Worm (Caenorhabditis elegans): ENCODE results near the gene Y46G5A.23.
A peak's percentile ranks its signal among the peaks of the same experiment; 100 is the strongest.

The Y46G5A.23 gene

DNA sequence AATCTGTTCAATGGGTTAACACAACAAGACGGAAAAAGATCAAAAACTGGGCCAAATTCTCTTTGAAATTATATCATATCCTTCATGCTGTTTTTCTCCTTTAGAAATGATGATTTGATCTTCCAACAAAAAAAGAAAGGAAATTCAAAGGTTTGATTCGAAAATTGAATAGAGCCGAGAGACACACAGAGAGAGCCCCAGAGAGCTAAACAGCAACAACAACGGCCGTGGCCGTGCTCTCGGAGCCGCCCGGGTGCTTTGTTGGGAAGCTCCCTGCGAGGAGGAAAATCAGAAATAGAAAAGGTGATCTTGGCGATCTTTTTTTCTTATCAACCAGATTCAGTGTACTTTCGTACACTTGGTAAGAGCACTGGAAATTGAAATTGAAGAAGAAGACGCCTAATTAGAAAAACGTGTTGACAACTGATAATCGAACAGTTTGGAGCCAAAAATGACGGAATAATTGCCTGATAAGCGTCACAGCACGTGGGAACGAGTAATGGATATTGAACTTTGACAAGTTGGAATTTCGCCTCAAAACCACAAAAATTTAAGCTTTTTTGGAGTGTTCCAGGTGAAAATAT, 31.5 kb downstream of the Y46G5A.23 start:
- TF ChIP-seq nhr-85 (tag) (no peak), efl-3 (GFP tag; optimal IDR thresholded peaks at IDR 0.05) (no peak), nhr-28 (tag; optimal IDR thresholded peaks at IDR 0.05) (no peak), ceh-8 (GFP tag; optimal IDR thresholded peaks at IDR 0.05) (no peak), ama-1 (optimal IDR thresholded peaks at IDR 0.05) (no peak), C04F5.9 (tag; optimal IDR thresholded peaks at IDR 0.05) (no peak), efl-1 (optimal IDR thresholded peaks at IDR 0.05) (no peak), efl-1 (GFP tag; optimal IDR thresholded peaks at IDR 0.05 in 1 of 2) (peak in 1 of 2 experiments; percentile 15), egl-27 (tag; optimal IDR thresholded peaks at IDR 0.05) (no peak), lin-35 (GFP tag; optimal IDR thresholded peaks at IDR 0.05) (peak in 1 of 2 experiments; percentile 2), nhr-84 (tag; optimal IDR thresholded peaks at IDR 0.05) (no peak), tbx-2 (tag; optimal IDR thresholded peaks at IDR 0.05) (no peak), egl-13 (tag; optimal IDR thresholded peaks at IDR 0.05) (no peak), ztf-11 (tag; optimal IDR thresholded peaks at IDR 0.05) (no peak), irx-1 (tag; optimal IDR thresholded peaks at IDR 0.05) (no peak), fkh-4 (tag; optimal IDR thresholded peaks at IDR 0.05; ENCODE audit: borderline replicate concordance) (no peak), Y116A8C.19 (tag; optimal IDR thresholded peaks at IDR 0.05; ENCODE audit: borderline replicate concordance) (no peak), lin-15B (tag; optimal IDR thresholded peaks at IDR 0.05) (no peak), swsn-7 (tag; optimal IDR thresholded peaks at IDR 0.05) (no peak), ceh-90 (tag; optimal IDR thresholded peaks at IDR 0.05) (no peak), ces-1 (GFP tag; optimal IDR thresholded peaks at IDR 0.05) (no peak), lsy-2 (tag; optimal IDR thresholded peaks at IDR 0.05) (peak in 1 of 2 experiments; percentile 3), vab-15 (tag; optimal IDR thresholded peaks at IDR 0.05) (no peak), rnt-1 (tag; optimal IDR thresholded peaks at IDR 0.05) (peak; percentile 20), fkh-10 (GFP tag; optimal IDR thresholded peaks at IDR 0.05) (peak; percentile 10), lin-14 (GFP tag; optimal IDR thresholded peaks at IDR 0.05) (peak; percentile 52), nhr-20 (tag; optimal IDR thresholded peaks at IDR 0.05) (no peak), elt-3 (tag; optimal IDR thresholded peaks at IDR 0.05) (no peak), mab-9 (GFP tag; IDR thresholded peaks at IDR 0.05) (no peak), dpl-1 (GFP tag; optimal IDR thresholded peaks at IDR 0.05) (no peak), nhr-77 (tag; optimal IDR thresholded peaks at IDR 0.05) (no peak), blmp-1 (tag; optimal IDR thresholded peaks at IDR 0.05) (no peak), aha-1 (tag; optimal IDR thresholded peaks at IDR 0.05) (no peak), pax-3 (tag; optimal IDR thresholded peaks at IDR 0.05) (no peak), unc-130 (tag; optimal IDR thresholded peaks at IDR 0.05) (no peak), F16B12.6 (tag; optimal IDR thresholded peaks at IDR 0.05) (no peak), sup-37 (GFP tag; optimal IDR thresholded peaks at IDR 0.05) (no peak), sox-4 (tag; optimal IDR thresholded peaks at IDR 0.05) (no peak), snu-23 (GFP tag; optimal IDR thresholded peaks at IDR 0.05) (no peak), pqm-1 (tag; optimal IDR thresholded peaks at IDR 0.05) (no peak), C16A3.4 (tag; optimal IDR thresholded peaks at IDR 0.05) (no peak), unc-62 (GFP tag; optimal IDR thresholded peaks at IDR 0.05) (no peak), grh-1 (GFP tag; IDR thresholded peaks at IDR 0.05) (no peak), mep-1 (tag; optimal IDR thresholded peaks at IDR 0.05) (no peak), unc-98 (GFP tag; IDR thresholded peaks at IDR 0.05) (no peak), ets-5 (GFP tag; IDR thresholded peaks at IDR 0.05) (no peak), ceh-88 (GFP tag; IDR thresholded peaks at IDR 0.05) (no peak), nhr-71 (tag; optimal IDR thresholded peaks at IDR 0.05) (peak; percentile 13), pag-3 (tag; optimal IDR thresholded peaks at IDR 0.05; ENCODE audit: borderline replicate concordance, insufficient read depth) (no peak), nhr-237 (tag; optimal IDR thresholded peaks at IDR 0.05) (no peak), lin-13 (GFP tag; optimal IDR thresholded peaks at IDR 0.05) (no peak), unc-86 (tag; optimal IDR thresholded peaks at IDR 0.05) (no peak), lin-39 (tag; optimal IDR thresholded peaks at IDR 0.05) (no peak), elt-2 (tag; optimal IDR thresholded peaks at IDR 0.05) (peak; percentile 63)

Measured in whole organism, L1 larva.